Fruit fly (Drosophila melanogaster): Measurements from ENCODE around the gene CG14314.
A peak's percentile ranks its signal among the peaks of the same experiment; 100 is the strongest.

The CG14314 gene

dm6 chr3R:18243000-18243399 is 27.1 kb downstream of the CG14314 start:
- TF ChIP-seq HLH106 (tag; optimal IDR thresholded peaks at IDR 0.05) (no peak), Dif (GFP tag; optimal IDR thresholded peaks at IDR 0.05; ENCODE audit: partially characterized antibody) (peak; percentile 27), dl (GFP tag; optimal IDR thresholded peaks at IDR 0.05; ENCODE audit: insufficient read depth in 1 of 2, partially characterized antibody in 2 of 2) (no peak), psq (GFP tag; optimal IDR thresholded peaks at IDR 0.05) (peak; percentile 84), tai (GFP tag; optimal IDR thresholded peaks at IDR 0.05) (no peak), dmrt93B (GFP tag; optimal IDR thresholded peaks at IDR 0.05) (no peak), sv (GFP tag; optimal IDR thresholded peaks at IDR 0.05) (no peak), jim (GFP tag; optimal IDR thresholded peaks at IDR 0.05) (no peak), Jra (GFP tag; optimal IDR thresholded peaks at IDR 0.05) (no peak), GATAd (GFP tag; optimal IDR thresholded peaks at IDR 0.05) (no peak), CrebA (GFP tag; optimal IDR thresholded peaks at IDR 0.05; ENCODE audit: borderline replicate concordance) (no peak)

DNA sequence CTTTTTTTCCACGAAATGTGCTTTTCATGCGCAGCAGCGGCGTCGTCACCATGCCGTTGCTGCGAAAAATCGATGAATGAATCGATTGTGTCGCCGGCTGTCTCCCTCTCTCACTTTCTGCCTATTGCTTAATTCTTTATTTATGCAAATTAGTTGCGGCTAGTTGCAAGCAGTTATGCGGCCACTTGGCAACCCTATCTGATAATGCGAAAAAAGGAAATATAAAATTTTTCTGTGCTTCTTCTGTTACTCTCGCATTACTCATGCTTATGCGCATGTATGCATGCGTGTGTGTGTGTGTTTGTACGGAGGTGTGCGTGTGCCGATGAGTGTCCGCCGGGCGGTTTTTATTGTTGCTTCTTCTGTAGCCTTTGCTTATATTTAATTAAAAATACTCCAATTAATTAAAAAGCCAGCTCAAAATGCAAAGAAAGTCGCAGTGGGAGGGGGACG is 27.8 kb downstream of the CG14314 start:
- TF ChIP-seq Dfd (GFP tag; optimal IDR thresholded peaks at IDR 0.05), result no peak
- peak; percentile 45 for TF ChIP-seq ey (GFP tag; optimal IDR thresholded peaks at IDR 0.05)
- TF ChIP-seq br (GFP tag; optimal IDR thresholded peaks at IDR 0.05), result peak; percentile 19
- peak; percentile 7 for TF ChIP-seq fru (GFP tag; optimal IDR thresholded peaks at IDR 0.05)
- TF ChIP-seq Rel (GFP tag; optimal IDR thresholded peaks at IDR 0.05), result peak; percentile 30
- no peak for TF ChIP-seq Rel (tag; optimal IDR thresholded peaks at IDR 0.05)
- TF ChIP-seq Hr78 (GFP tag; optimal IDR thresholded peaks at IDR 0.05), result no peak
- peak; percentile 41 for TF ChIP-seq rgr (GFP tag; optimal IDR thresholded peaks at IDR 0.05)
- TF ChIP-seq brk (GFP tag; optimal IDR thresholded peaks at IDR 0.05), result peak; percentile 9
- TF ChIP-seq Jra (GFP tag; optimal IDR thresholded peaks at IDR 0.05), result peak; percentile 59
- TF ChIP-seq Hr83 (GFP tag; optimal IDR thresholded peaks at IDR 0.05; ENCODE audit: poor library complexity, severe bottlenecking), result no peak
- TF ChIP-seq foxo (GFP tag; optimal IDR thresholded peaks at IDR 0.05), result peak in 1 of 2 experiments; percentile 51
- no peak for TF ChIP-seq woc (GFP tag; optimal IDR thresholded peaks at IDR 0.05)
- TF ChIP-seq HLH106 (tag; optimal IDR thresholded peaks at IDR 0.05), result peak; percentile 29

- TF ChIP-seq CG9705 (GFP tag; optimal IDR thresholded peaks at IDR 0.05) (no peak), foxo (GFP tag; optimal IDR thresholded peaks at IDR 0.05) (peak in 1 of 2 experiments; percentile 23), N (GFP tag; optimal IDR thresholded peaks at IDR 0.05) (peak; percentile 70), ey (GFP tag; optimal IDR thresholded peaks at IDR 0.05) (no peak), HLH106 (tag; optimal IDR thresholded peaks at IDR 0.05) (peak; percentile 18), Jra (GFP tag; optimal IDR thresholded peaks at IDR 0.05) (peak; percentile 16), dl (GFP tag; optimal IDR thresholded peaks at IDR 0.05; ENCODE audit: insufficient read depth in 1 of 2, partially characterized antibody in 2 of 2) (peak; percentile 94 to 97), woc (GFP tag; optimal IDR thresholded peaks at IDR 0.05) (peak; percentile 49), h (GFP tag; optimal IDR thresholded peaks at IDR 0.05) (peak; percentile 73), dmrt93B (GFP tag; optimal IDR thresholded peaks at IDR 0.05) (no peak), Abd-B (GFP tag; optimal IDR thresholded peaks at IDR 0.05) (peak; percentile 16), rgr (GFP tag; optimal IDR thresholded peaks at IDR 0.05) (peak; percentile 33), Mio (GFP tag; optimal IDR thresholded peaks at IDR 0.05) (no peak), Sp1 (GFP tag; optimal IDR thresholded peaks at IDR 0.05) (no peak), Rel (GFP tag; optimal IDR thresholded peaks at IDR 0.05) (no peak), Rel (tag; optimal IDR thresholded peaks at IDR 0.05) (peak; percentile 91), sage (GFP tag; optimal IDR thresholded peaks at IDR 0.05) (no peak), br (GFP tag; optimal IDR thresholded peaks at IDR 0.05) (peak; percentile 31), pan (optimal IDR thresholded peaks at IDR 0.05) (no peak), Hnf4 (GFP tag; optimal IDR thresholded peaks at IDR 0.05) (peak; percentile 31), psq (GFP tag; optimal IDR thresholded peaks at IDR 0.05) (peak; percentile 91), fru (GFP tag; optimal IDR thresholded peaks at IDR 0.05) (peak; percentile 40), brk (GFP tag; optimal IDR thresholded peaks at IDR 0.05) (no peak), Hr78 (GFP tag; optimal IDR thresholded peaks at IDR 0.05) (peak; percentile 36), usp (GFP tag; optimal IDR thresholded peaks at IDR 0.05) (no peak), Hr83 (GFP tag; optimal IDR thresholded peaks at IDR 0.05; ENCODE audit: poor library complexity, severe bottlenecking) (peak; percentile 86), dsf (GFP tag; optimal IDR thresholded peaks at IDR 0.05; ENCODE audit: borderline replicate concordance) (no peak), OdsH (GFP tag; optimal IDR thresholded peaks at IDR 0.05) (peak; percentile 22), Dif (GFP tag; optimal IDR thresholded peaks at IDR 0.05; ENCODE audit: partially characterized antibody) (peak; percentile 97)
Observed at dm6 chr3R:18244171-18245043, 28.5 kb downstream of the CG14314 start.
